Worm (Caenorhabditis elegans) whole organism, L4 larva: Measurements from ENCODE around the gene mif-1.

Experiments
- F10B5.3 ChIP-seq: sonication (generic microtip); optimal IDR thresholded peaks from 2 replicates; lab custom pipeline; 2016; ENCODE audit warnings: mild to moderate bottlenecking, missing genetic modification characterization, missing compliant biosample characterization
- F49E8.2 ChIP-seq: sonication (generic microtip); optimal IDR thresholded peaks from 2 replicates; lab custom pipeline; 2016; ENCODE audit warnings: missing compliant biosample characterization, mild to moderate bottlenecking, missing genetic modification characterization, borderline replicate concordance
- Y75B8A.6 ChIP-seq: fragments of 200-800 bp; sonication (Bioruptor generic); IDR thresholded peaks from 2 replicates; pipeline ENCODE4 v1.3.6; 2022; ENCODE audit warnings: missing genetic modification reagents, missing genetic modification characterization, missing compliant biosample characterization
- ZK337.2 ChIP-seq: fragments of 200-800 bp; sonication (Bioruptor generic); IDR thresholded peaks from 2 replicates; pipeline ENCODE4 v1.3.6; 2022; ENCODE audit warnings: missing genetic modification reagents, missing genetic modification characterization, missing compliant biosample characterization
- aha-1 ChIP-seq: fragments of 150-350 bp; peaks from one replicate; lab custom pipeline; 2014; ENCODE audit warnings: missing biosample characterization, missing genetic modification characterization
- ceh-28 ChIP-seq: fragments of 150-350 bp; optimal IDR thresholded peaks from 2 replicates; lab custom pipeline; 2014; ENCODE audit warnings: missing biosample characterization, missing genetic modification reagents, missing genetic modification characterization
- ceh-82 ChIP-seq: sonication (generic microtip); optimal IDR thresholded peaks from 2 replicates; lab custom pipeline; 2017; ENCODE audit warnings: missing biosample characterization, missing genetic modification characterization
- ces-1 ChIP-seq: fragments of 150-350 bp; sonication (generic microtip); optimal IDR thresholded peaks from 4 replicates; lab custom pipeline; 2014; ENCODE audit warnings: missing biosample characterization, missing genetic modification reagents, missing genetic modification characterization
- dmd-6 ChIP-seq: fragments of 200-800 bp; sonication (Bioruptor generic); IDR thresholded peaks from 2 replicates; pipeline ENCODE4 v1.3.6; 2022; ENCODE audit warnings: missing genetic modification reagents, missing genetic modification characterization, missing compliant biosample characterization
- dmd-8 ChIP-seq: fragments of 200-800 bp; sonication (Bioruptor generic); IDR thresholded peaks from 2 replicates; pipeline ENCODE4 v1.3.6; 2022; ENCODE audit warnings: missing genetic modification characterization, missing compliant biosample characterization
- hlh-11 ChIP-seq: fragments of 200-800 bp; sonication (Bioruptor generic); optimal IDR thresholded peaks from 2 replicates; lab custom pipeline; 2018; ENCODE audit warnings: mild to moderate bottlenecking, missing genetic modification characterization, missing compliant biosample characterization
- hlh-30 ChIP-seq: sonication (generic microtip); optimal IDR thresholded peaks from 2 replicates; lab custom pipeline; 2017; ENCODE audit warnings: antibody characterized with exemption, mild to moderate bottlenecking, missing genetic modification characterization, missing compliant biosample characterization; ENCODE audit not compliant: insufficient read depth
- lim-7 ChIP-seq: fragments of 200-800 bp; sonication (Bioruptor generic); IDR thresholded peaks from 2 replicates; pipeline ENCODE4 v1.3.6; 2022; ENCODE audit warnings: missing genetic modification characterization, missing compliant biosample characterization
- lin-13 ChIP-seq: fragments of 150-350 bp; optimal IDR thresholded peaks from 2 replicates; lab custom pipeline; 2014; ENCODE audit warnings: missing biosample characterization, missing genetic modification reagents, missing genetic modification characterization
- lin-38 ChIP-seq: fragments of 200-800 bp; sonication (Bioruptor generic); IDR thresholded peaks from 2 replicates; pipeline ENCODE4 v1.3.6; 2022; ENCODE audit warnings: missing genetic modification reagents, missing genetic modification characterization, missing compliant biosample characterization
- lir-3 ChIP-seq: sonication (generic microtip); optimal IDR thresholded peaks from 2 replicates; lab custom pipeline; 2016; ENCODE audit warnings: mild to moderate bottlenecking, missing genetic modification characterization, missing compliant biosample characterization
- lsy-2 ChIP-seq, 2 experiments: fragments of 150-350 bp in 1 of 2; sonication (generic microtip) in 1 of 2; optimal IDR thresholded peaks; 2 replicates each; lab custom pipeline; 2014 to 2017; ENCODE audit warnings: missing biosample characterization in 2 of 2, missing genetic modification characterization in 2 of 2
- madf-9 ChIP-seq: fragments of 200-800 bp; sonication (Bioruptor generic); conservative IDR thresholded peaks from 2 replicates; pipeline ENCODE4 v1.3.6; 2022; ENCODE audit warnings: missing genetic modification reagents, missing genetic modification characterization, missing compliant biosample characterization
- mdl-1 ChIP-seq, 2 experiments: fragments of 150-350 bp in 1 of 2; sonication (generic microtip) in 1 of 2; optimal IDR thresholded peaks; 2 replicates each; lab custom pipeline; 2014 to 2017; ENCODE audit warnings: missing biosample characterization in 2 of 2, missing genetic modification characterization in 2 of 2
- mdt-29 ChIP-seq: fragments of 200-800 bp; sonication (Bioruptor generic); IDR thresholded peaks from 2 replicates; pipeline ENCODE4 v1.3.6; 2022; ENCODE audit warnings: missing genetic modification reagents, missing genetic modification characterization, missing compliant biosample characterization
- mes-2 ChIP-seq: sonication (generic microtip); optimal IDR thresholded peaks from 2 replicates; lab custom pipeline; 2016; ENCODE audit warnings: missing genotype, mild to moderate bottlenecking, missing genetic modification characterization, missing compliant biosample characterization; ENCODE audit not compliant: poor library complexity, severe bottlenecking
- mxl-3 ChIP-seq: fragments of 200-800 bp; sonication (Bioruptor generic); optimal IDR thresholded peaks from 2 replicates; lab custom pipeline; 2018; ENCODE audit warnings: mild to moderate bottlenecking, missing genetic modification characterization, missing compliant biosample characterization
- nhr-102 ChIP-seq: sonication (generic microtip); optimal IDR thresholded peaks from 2 replicates; lab custom pipeline; 2016; ENCODE audit warnings: mild to moderate bottlenecking, missing genetic modification characterization, moderate library complexity, missing compliant biosample characterization
- nhr-11 ChIP-seq: fragments of 150-350 bp; optimal IDR thresholded peaks from 2 replicates; lab custom pipeline; 2014; ENCODE audit warnings: missing biosample characterization, missing genetic modification characterization
- nhr-111 ChIP-seq: fragments of 200-800 bp; sonication (Bioruptor generic); optimal IDR thresholded peaks from 2 replicates; lab custom pipeline; 2018; ENCODE audit warnings: mild to moderate bottlenecking, missing genetic modification characterization, missing compliant biosample characterization
- nhr-237 ChIP-seq: sonication (generic microtip); optimal IDR thresholded peaks from 2 replicates; lab custom pipeline; 2017; ENCODE audit warnings: missing biosample characterization, missing genetic modification characterization
- nhr-28 ChIP-seq: fragments of 150-350 bp; optimal IDR thresholded peaks from 2 replicates; lab custom pipeline; 2014; ENCODE audit warnings: missing biosample characterization, missing genetic modification characterization
- nhr-42 ChIP-seq: fragments of 200-800 bp; sonication (Bioruptor generic); IDR thresholded peaks from 2 replicates; pipeline ENCODE4 v1.3.6; 2022; ENCODE audit warnings: missing genetic modification characterization, missing compliant biosample characterization
- nhr-6 ChIP-seq: fragments of 150-350 bp; optimal IDR thresholded peaks from 2 replicates; lab custom pipeline; 2014; ENCODE audit warnings: missing biosample characterization, missing genetic modification characterization
- pha-4 ChIP-seq, 2 experiments: fragments of 150-350 bp in 1 of 2; fragments of 200-800 bp in 1 of 2; sonication (Bioruptor generic) in 1 of 2; IDR thresholded peaks in 1 of 2; optimal IDR thresholded peaks in 1 of 2; 2 replicates each; pipeline versions ENCODE4 v1.3.6 to Lab custom; 2014 to 2022; ENCODE audit warnings: missing genetic modification characterization in 2 of 2, missing genetic modification reagents in 2 of 2, missing biosample characterization in 1 of 2, missing compliant biosample characterization in 1 of 2
- set-16 ChIP-seq: fragments of 200-800 bp; sonication (Bioruptor generic); IDR thresholded peaks from 2 replicates; pipeline ENCODE4 v1.3.6; 2022; ENCODE audit warnings: missing genetic modification reagents, missing genetic modification characterization, missing compliant biosample characterization
- tag-97 ChIP-seq: fragments of 200-800 bp; sonication (Bioruptor generic); IDR thresholded peaks from 2 replicates; pipeline ENCODE4 v1.3.6; 2022; ENCODE audit warnings: missing genetic modification characterization, missing compliant biosample characterization
- unc-130 ChIP-seq: sonication (generic microtip); optimal IDR thresholded peaks from 2 replicates; lab custom pipeline; 2016; ENCODE audit warnings: missing genetic modification reagents, missing genetic modification characterization, missing compliant biosample characterization
- unc-62 ChIP-seq, 3 experiments: fragments of 150-350 bp in 1 of 3; sonication (generic microtip); optimal IDR thresholded peaks in 2 of 3; peaks in 1 of 3; 1 replicate in 1 of 3; 2 replicates in 2 of 3; lab custom pipeline; 2014 to 2017; ENCODE audit warnings: missing biosample characterization in 3 of 3, missing genetic modification characterization in 3 of 3, missing genetic modification reagents in 3 of 3, missing genotype in 1 of 3
- vab-7 ChIP-seq: fragments of 200-800 bp; sonication (Bioruptor generic); IDR thresholded peaks from 2 replicates; pipeline ENCODE4 v1.3.6; 2022; ENCODE audit warnings: missing genetic modification reagents, missing genetic modification characterization, missing compliant biosample characterization
- zfp-3 ChIP-seq: fragments of 200-800 bp; sonication (Bioruptor generic); conservative IDR thresholded peaks from 2 replicates; pipeline ENCODE4 v1.3.6; 2022; ENCODE audit warnings: missing genetic modification reagents, missing genetic modification characterization, missing compliant biosample characterization
- zip-11 ChIP-seq: fragments of 200-800 bp; sonication (Bioruptor generic); IDR thresholded peaks from 2 replicates; pipeline ENCODE4 v1.3.6; 2022; ENCODE audit warnings: missing genetic modification characterization, missing compliant biosample characterization

Gene mif-1

DNA sequence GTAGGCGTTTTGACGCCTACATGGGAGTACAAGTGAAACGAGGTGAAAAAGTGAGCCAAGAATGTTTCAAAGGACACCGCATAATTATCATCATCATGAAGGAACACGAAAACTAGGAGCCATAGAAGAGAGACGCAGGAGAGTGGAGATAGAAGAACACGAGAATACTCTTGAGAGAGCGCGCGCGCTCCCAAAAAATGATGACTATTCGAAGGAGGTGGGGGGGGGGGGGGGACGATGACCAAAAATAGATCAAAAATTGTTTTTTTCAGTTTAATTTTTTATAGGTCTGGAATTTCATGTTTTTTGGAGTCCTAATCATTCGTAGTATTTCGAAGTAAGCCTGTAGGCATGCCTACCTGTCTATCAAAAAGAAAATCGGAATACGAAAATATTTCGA lies 11.2 kb upstream of the mif-1 start:
- TF ChIP-seq ZK337.2 (GFP tag; lab: Robert Waterston, UW) (no peak), lin-13 (GFP tag; lab: Kevin White, UChicago) (no peak), lin-38 (peak; percentile 33), nhr-28 (tag; lab: Kevin White, UChicago) (no peak), hlh-11 (tag; lab: Kevin White, UChicago) (no peak), mdl-1 (tag; optimal IDR thresholded peaks at IDR 0.05; lab: Kevin White, UChicago) (peak in 1 of 2 experiments; percentile 44), nhr-102 (tag; lab: Kevin White, UChicago) (no peak), zip-11 (GFP tag; lab: Robert Waterston, UW) (no peak), hlh-30 (peak; percentile 86), nhr-237 (no peak)

DNA sequence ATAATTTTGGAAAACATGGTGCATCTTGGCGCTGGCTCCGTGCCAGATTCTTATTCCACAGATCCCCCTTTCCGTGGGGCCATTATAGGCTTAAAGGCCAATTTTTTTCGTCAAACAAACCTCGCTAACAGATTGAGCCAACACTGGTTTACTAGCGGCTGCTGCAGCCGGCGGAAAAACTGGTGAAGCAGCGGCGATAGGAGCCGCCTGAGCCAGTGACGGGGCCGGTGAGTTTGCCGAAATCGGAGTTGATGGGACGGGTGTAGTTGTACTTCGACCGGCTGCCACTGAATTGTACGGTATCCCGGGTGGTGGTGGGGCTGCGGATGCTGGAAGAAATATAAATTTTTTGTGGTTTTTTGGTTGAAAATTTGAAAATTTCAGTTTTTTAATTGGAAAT lies 6.2 kb upstream of the mif-1 start:
- TF ChIP-seq unc-130 (no peak), set-16 (GFP tag; lab: Robert Waterston, UW) (peak; percentile 68)

ce11 chrIII:11843007-11843406 lies 4.9 kb upstream of the mif-1 start:
- TF ChIP-seq ceh-82 (tag; lab: Kevin White, UChicago) (no peak), mxl-3 (GFP tag; lab: Kevin White, UChicago) (no peak), set-16 (GFP tag; lab: Robert Waterston, UW) (peak; percentile 56; the same call in 1 of the 2 replicates), unc-62 (GFP tag; optimal IDR thresholded peaks at IDR 0.05 in 1 of 2; lab: Kevin White, UChicago) (peak in 1 of 2 experiments; percentile 72), unc-62 (tag; optimal IDR thresholded peaks at IDR 0.05; lab: Kevin White, UChicago) (no peak)

- no peak for TF ChIP-seq zip-11 (GFP tag; lab: Robert Waterston, UW)
- TF ChIP-seq aha-1: peak; percentile 73
Measured at ce11 chrIII:11846365-11846764, 1.6 kb upstream of the mif-1 start, which contains the start of gene ntl-3. TSS of gene ntl-3 (minus strand) at chrIII:11846465.

- no peak for TF ChIP-seq pha-4 (GFP tag; IDR thresholded peaks at IDR 0.05; lab: Robert Waterston, UW)
- no peak for TF ChIP-seq pha-4 (tag; optimal IDR thresholded peaks at IDR 0.05; lab: Kevin White, UChicago)
- no peak for TF ChIP-seq nhr-6 (tag; lab: Kevin White, UChicago)
- no peak for TF ChIP-seq aha-1
- no peak for TF ChIP-seq lim-7 (GFP tag; lab: Robert Waterston, UW)
- TF ChIP-seq madf-9 (GFP tag; lab: Robert Waterston, UW): no peak
- TF ChIP-seq mdt-29: no peak
- TF ChIP-seq F49E8.2 (tag; lab: Kevin White, UChicago): no peak
- TF ChIP-seq unc-62 (GFP tag; optimal IDR thresholded peaks at IDR 0.05 in 1 of 2; lab: Kevin White, UChicago): peak in 1 of 2 experiments; percentile 43
- TF ChIP-seq unc-62 (tag; optimal IDR thresholded peaks at IDR 0.05; lab: Kevin White, UChicago): no peak
- TF ChIP-seq Y75B8A.6 (GFP tag; lab: Robert Waterston, UW): no peak
- peak; percentile 48 for TF ChIP-seq ceh-28 (tag; lab: Kevin White, UChicago)
- peak in 1 of 2 experiments; percentile 9 for TF ChIP-seq lsy-2 (tag; optimal IDR thresholded peaks at IDR 0.05; lab: Kevin White, UChicago)
- no peak for TF ChIP-seq nhr-111 (GFP tag; lab: Kevin White, UChicago)
- TF ChIP-seq nhr-237: no peak
- TF ChIP-seq nhr-42: no peak
- TF ChIP-seq set-16 (GFP tag; lab: Robert Waterston, UW): no peak
- TF ChIP-seq ces-1 (GFP tag; lab: Kevin White, UChicago): no peak
- TF ChIP-seq lir-3 (tag; lab: Kevin White, UChicago): no peak
Measured at ce11 chrIII:11847014-11847413, 938 bp upstream of the mif-1 start.

ce11 chrIII:11848317-11848716 lies 365 bp downstream of the mif-1 start:
- no peak for TF ChIP-seq nhr-11 (tag; lab: Kevin White, UChicago)
- TF ChIP-seq vab-7: 0 out of 2 replicates have a peak, but pooled peaks have one; percentile 16
- no peak for TF ChIP-seq tag-97 (GFP tag; lab: Robert Waterston, UW)
- peak; percentile 47 for TF ChIP-seq mes-2
- no peak for TF ChIP-seq zfp-3 (GFP tag; lab: Robert Waterston, UW)
- TF ChIP-seq dmd-6: 0 out of 2 replicates have a peak, but pooled peaks have one; percentile 5
- TF ChIP-seq zip-11 (GFP tag; lab: Robert Waterston, UW): no peak
- TF ChIP-seq set-16 (GFP tag; lab: Robert Waterston, UW): 0 out of 2 replicates have a peak, but pooled peaks have one; percentile 19
- no peak for TF ChIP-seq dmd-8 (GFP tag; lab: Robert Waterston, UW)
- TF ChIP-seq F10B5.3: no peak
